Worm (Caenorhabditis elegans): ENCODE data around the gene ccnk-1.

ccnk-1 gene

DNA sequence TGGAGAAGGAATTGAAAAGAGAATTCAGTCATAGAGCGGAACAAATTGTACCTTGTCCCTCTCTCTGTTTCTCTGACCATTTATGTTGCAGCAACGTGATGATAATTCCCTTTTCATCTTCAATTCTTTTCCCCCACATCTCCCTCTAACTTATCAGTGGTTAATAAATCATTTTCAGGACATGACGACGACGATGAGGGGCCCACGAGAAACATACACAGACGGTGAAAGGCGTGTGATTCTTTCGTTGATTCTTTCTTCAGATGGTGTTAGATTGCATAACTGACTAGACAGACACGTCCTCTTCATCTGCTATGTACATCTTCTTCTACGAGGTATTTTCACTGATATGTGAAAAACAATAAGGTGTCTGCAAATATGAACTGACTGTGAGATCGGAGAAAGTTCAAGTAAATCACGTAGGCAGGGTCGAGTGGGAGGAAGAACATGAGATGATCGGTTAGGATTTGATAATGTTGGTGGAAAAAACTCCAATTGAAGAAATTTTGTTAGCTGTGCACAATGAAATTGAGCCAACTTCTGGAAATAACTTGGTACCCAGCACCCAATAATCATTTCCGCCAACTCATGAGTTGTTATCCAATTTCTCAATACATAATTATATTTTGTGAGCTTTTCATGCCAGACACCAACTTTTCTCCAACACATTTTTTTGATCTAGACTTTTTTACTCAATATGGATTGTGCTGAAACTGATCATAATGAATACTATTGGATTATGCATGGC lies 48.4 kb downstream of the ccnk-1 start, which contains the start of gene srh-17:
TSS of gene srh-17 (plus strand) at position 698 of the 748 bp plus-strand sequence.
- peak in 5 of 6 experiments; percentile 21 to 95 (median 72) for TF ChIP-seq elt-3 (tag; optimal IDR thresholded peaks at IDR 0.05)
- TF ChIP-seq vab-15 (tag; optimal IDR thresholded peaks at IDR 0.05): no peak
- no peak for TF ChIP-seq rnt-1 (tag; optimal IDR thresholded peaks at IDR 0.05)
- peak; percentile 91 for TF ChIP-seq blmp-1 (tag; optimal IDR thresholded peaks at IDR 0.05)
- TF ChIP-seq grh-1 (GFP tag; IDR thresholded peaks at IDR 0.05): peak; percentile 50; the same call in 1 of the 2 replicates
- peak; percentile 1 for TF ChIP-seq skn-1 (tag; optimal IDR thresholded peaks at IDR 0.05)
- no peak for TF ChIP-seq C16A3.4 (tag; optimal IDR thresholded peaks at IDR 0.05)
- TF ChIP-seq fkh-10 (GFP tag; optimal IDR thresholded peaks at IDR 0.05): no peak
- no peak for TF ChIP-seq dsc-1 (tag; optimal IDR thresholded peaks at IDR 0.05)
- TF ChIP-seq nhr-71 (tag; optimal IDR thresholded peaks at IDR 0.05): peak; percentile 77
- TF ChIP-seq nhr-47 (tag; optimal IDR thresholded peaks at IDR 0.05): peak; percentile 49
- peak; percentile 75 for TF ChIP-seq lin-14 (GFP tag; optimal IDR thresholded peaks at IDR 0.05)
- TF ChIP-seq xbp-1 (tag; optimal IDR thresholded peaks at IDR 0.05): no peak
- TF ChIP-seq nhr-85 (tag): peak; percentile 95
- TF ChIP-seq mdl-1 (tag; optimal IDR thresholded peaks at IDR 0.05): peak in 1 of 2 experiments; percentile 87
- peak; percentile 78 for TF ChIP-seq nhr-20 (tag; optimal IDR thresholded peaks at IDR 0.05)
- TF ChIP-seq lsy-2 (tag; optimal IDR thresholded peaks at IDR 0.05): peak in 1 of 2 experiments; percentile 37
- peak; percentile 64 for TF ChIP-seq snu-23 (GFP tag; optimal IDR thresholded peaks at IDR 0.05)
- TF ChIP-seq ceh-8 (GFP tag; optimal IDR thresholded peaks at IDR 0.05): no peak
- TF ChIP-seq fkh-8 (tag; optimal IDR thresholded peaks at IDR 0.05): no peak
- peak; percentile 43 for TF ChIP-seq nhr-19 (GFP tag; conservative IDR thresholded peaks at IDR 0.05)
- peak; percentile 59 for TF ChIP-seq tbx-2 (tag; optimal IDR thresholded peaks at IDR 0.05)
- peak; percentile 73 for TF ChIP-seq nhr-90 (tag; optimal IDR thresholded peaks at IDR 0.05; ENCODE audit: poor library complexity)
- peak in 1 of 2 experiments; percentile 74 for TF ChIP-seq lin-35 (GFP tag; optimal IDR thresholded peaks at IDR 0.05)

- TF ChIP-seq nhr-85 (tag): no peak
- no peak for TF ChIP-seq dsc-1 (tag; optimal IDR thresholded peaks at IDR 0.05)
- TF ChIP-seq unc-30 (tag; optimal IDR thresholded peaks at IDR 0.05): no peak
- TF ChIP-seq isw-1 (GFP tag; IDR thresholded peaks at IDR 0.05): no peak
- no peak for TF ChIP-seq C16A3.4 (tag; optimal IDR thresholded peaks at IDR 0.05)
- no peak for TF ChIP-seq snu-23 (GFP tag; optimal IDR thresholded peaks at IDR 0.05)
- TF ChIP-seq lsy-2 (tag; optimal IDR thresholded peaks at IDR 0.05): no peak
- no peak for TF ChIP-seq unc-130 (tag; optimal IDR thresholded peaks at IDR 0.05)
- TF ChIP-seq nhr-28 (tag; optimal IDR thresholded peaks at IDR 0.05): no peak
These were observed 50.7 kb downstream of the ccnk-1 start, which contains the start of gene C47E8.9 for ce11 chrV:14663006-14663405. Gene C47E8.9, plus strand, starts transcription at chrV:14663306.

All from whole organism, L1 larva.